Worm (Caenorhabditis elegans) whole organism, L2 larva: ENCODE results near the gene tomm-22.
"Not testable (repeated sequence)": the region's sequence is repeated elsewhere in the genome, so short reads cannot be mapped to it uniquely, and the experiment has no call there.

Experiments used
- C34F6.9 ChIP-seq: fragments of 150-350 bp; optimal IDR thresholded peaks from 2 replicates; lab custom pipeline; 2014; ENCODE audit warnings: missing biosample characterization, missing genetic modification characterization
- F13H6.1 ChIP-seq: sonication (generic microtip); optimal IDR thresholded peaks from 2 replicates; lab custom pipeline; 2016; ENCODE audit warnings: missing genetic modification characterization, missing compliant biosample characterization
- R02D3.7 ChIP-seq: fragments of 150-350 bp; optimal IDR thresholded peaks from 2 replicates; lab custom pipeline; 2014; ENCODE audit warnings: missing biosample characterization, missing genetic modification characterization
- ZK546.5 ChIP-seq: sonication (generic microtip); optimal IDR thresholded peaks from 2 replicates; lab custom pipeline; 2017; ENCODE audit warnings: missing biosample characterization, missing genetic modification characterization
- ama-1 ChIP-seq: fragments of 150-350 bp; optimal IDR thresholded peaks from 2 replicates; lab custom pipeline; 2018; ENCODE audit warnings: inconsistent platforms
- blmp-1 ChIP-seq: sonication (generic microtip); optimal IDR thresholded peaks from 2 replicates; lab custom pipeline; 2017; ENCODE audit warnings: missing genetic modification characterization, mild to moderate bottlenecking, missing compliant biosample characterization, antibody characterized with exemption, moderate library complexity; ENCODE audit not compliant: insufficient read depth
- ceh-16 ChIP-seq: fragments of 150-350 bp; optimal IDR thresholded peaks from 2 replicates; lab custom pipeline; 2014; ENCODE audit warnings: missing biosample characterization, missing genetic modification characterization
- ceh-82 ChIP-seq: fragments of 150-350 bp; optimal IDR thresholded peaks from 2 replicates; lab custom pipeline; 2014; ENCODE audit warnings: missing biosample characterization, missing genetic modification characterization
- crh-2 ChIP-seq: sonication (generic microtip); optimal IDR thresholded peaks from 2 replicates; lab custom pipeline; 2017; ENCODE audit warnings: missing biosample characterization, missing genetic modification characterization
- egl-27 ChIP-seq: sonication (generic microtip); optimal IDR thresholded peaks from 3 replicates; lab custom pipeline; 2017; ENCODE audit warnings: missing biosample characterization, missing genetic modification reagents, missing genetic modification characterization
- elt-1 ChIP-seq: fragments of 150-350 bp; optimal IDR thresholded peaks from 2 replicates; lab custom pipeline; 2014; ENCODE audit warnings: missing biosample characterization, missing genetic modification characterization
- lin-11 ChIP-seq: fragments of 150-350 bp; sonication (generic microtip); optimal IDR thresholded peaks from 2 replicates; lab custom pipeline; 2014; ENCODE audit warnings: missing biosample characterization, missing genetic modification characterization, inconsistent platforms, mixed read lengths
- lin-13 ChIP-seq: fragments of 150-350 bp; optimal IDR thresholded peaks from 2 replicates; lab custom pipeline; 2014; ENCODE audit warnings: missing biosample characterization, missing genetic modification reagents, missing genetic modification characterization
- lsy-2 ChIP-seq, 2 experiments: fragments of 150-350 bp in 1 of 2; sonication (generic microtip) in 1 of 2; optimal IDR thresholded peaks; 2 replicates each; lab custom pipeline; 2014 to 2017; ENCODE audit warnings: missing biosample characterization in 2 of 2, missing genetic modification characterization in 2 of 2
- mab-5 ChIP-seq: fragments of 150-350 bp; optimal IDR thresholded peaks from 2 replicates; lab custom pipeline; 2014; ENCODE audit warnings: missing biosample characterization, missing genetic modification characterization
- mdl-1 ChIP-seq, 2 experiments: fragments of 150-350 bp in 1 of 2; sonication (generic microtip) in 1 of 2; optimal IDR thresholded peaks; 2 replicates each; lab custom pipeline; 2017; ENCODE audit warnings: missing biosample characterization in 2 of 2, missing genetic modification characterization in 2 of 2
- nhr-10 ChIP-seq: sonication (generic microtip); optimal IDR thresholded peaks from 2 replicates; lab custom pipeline; 2017; ENCODE audit warnings: missing biosample characterization, missing genetic modification characterization
- nhr-11 ChIP-seq: fragments of 150-350 bp; optimal IDR thresholded peaks from 2 replicates; lab custom pipeline; 2014; ENCODE audit warnings: missing biosample characterization, missing genetic modification characterization
- nhr-129 ChIP-seq: fragments of 150-350 bp; optimal IDR thresholded peaks from 2 replicates; lab custom pipeline; 2014; ENCODE audit warnings: missing biosample characterization, missing genetic modification characterization
- nhr-23 ChIP-seq: fragments of 150-350 bp; optimal IDR thresholded peaks from 2 replicates; lab custom pipeline; 2014; ENCODE audit warnings: missing biosample characterization, missing genetic modification reagents, missing genetic modification characterization
- nhr-237 ChIP-seq: fragments of 150-350 bp; optimal IDR thresholded peaks from 2 replicates; lab custom pipeline; 2014; ENCODE audit warnings: missing biosample characterization, missing genetic modification characterization
- nhr-25 ChIP-seq: fragments of 150-350 bp; sonication (generic microtip); optimal IDR thresholded peaks from 3 replicates; lab custom pipeline; 2014; ENCODE audit warnings: missing biosample characterization, missing genetic modification characterization
- nhr-6 ChIP-seq: fragments of 150-350 bp; optimal IDR thresholded peaks from 2 replicates; lab custom pipeline; 2014; ENCODE audit warnings: missing biosample characterization, missing genetic modification characterization
- nhr-77 ChIP-seq: fragments of 150-350 bp; optimal IDR thresholded peaks from 2 replicates; lab custom pipeline; 2014; ENCODE audit warnings: missing biosample characterization, missing genetic modification characterization
- peb-1 ChIP-seq: fragments of 150-350 bp; optimal IDR thresholded peaks from 2 replicates; lab custom pipeline; 2014; ENCODE audit warnings: missing biosample characterization, missing genetic modification characterization
- skn-1 ChIP-seq: sonication (generic microtip); optimal IDR thresholded peaks from 2 replicates; lab custom pipeline; 2017; ENCODE audit warnings: missing biosample characterization, missing genetic modification characterization
- sma-3 ChIP-seq: sonication (generic microtip); optimal IDR thresholded peaks from 2 replicates; lab custom pipeline; 2016; ENCODE audit warnings: missing genetic modification reagents, missing genetic modification characterization, missing compliant biosample characterization
- sma-9 ChIP-seq, 2 experiments: fragments of 150-350 bp in 1 of 2; sonication (generic microtip) in 1 of 2; optimal IDR thresholded peaks; 2 replicates each; lab custom pipeline; 2014 to 2016; ENCODE audit warnings: missing genetic modification characterization in 2 of 2, mild to moderate bottlenecking in 1 of 2, missing biosample characterization in 1 of 2, missing compliant biosample characterization in 1 of 2, missing genetic modification reagents in 1 of 2, moderate library complexity in 1 of 2
- unc-55 ChIP-seq: fragments of 150-350 bp; sonication (generic microtip); optimal IDR thresholded peaks from 3 replicates; lab custom pipeline; 2014; ENCODE audit warnings: missing biosample characterization, missing genetic modification reagents, missing genetic modification characterization

Gene tomm-22

ce11 chrII:461297-461696, 9.0 kb downstream of the tomm-22 start:
- TF ChIP-seq lsy-2 (tag; optimal IDR thresholded peaks at IDR 0.05; lab: Kevin White, UChicago) (peak; percentile 45 to 68), egl-27 (no peak)

ce11 chrII:460835-461234, 9.4 kb downstream of the tomm-22 start, which contains the start of gene W10D9.3:
Gene W10D9.3, minus strand, starts transcription at chrII:460935.
- no peak for TF ChIP-seq egl-27
- no peak for TF ChIP-seq C34F6.9
- TF ChIP-seq ZK546.5 (tag; lab: Kevin White, UChicago), result no peak
- TF ChIP-seq sma-9 (GFP tag; optimal IDR thresholded peaks at IDR 0.05; lab: Kevin White, UChicago), result no peak
- no peak for TF ChIP-seq sma-9 (tag; optimal IDR thresholded peaks at IDR 0.05; lab: Kevin White, UChicago)
- no peak for TF ChIP-seq ceh-82 (tag; lab: Kevin White, UChicago)
- no peak for TF ChIP-seq skn-1 (tag; lab: Kevin White, UChicago)

DNA sequence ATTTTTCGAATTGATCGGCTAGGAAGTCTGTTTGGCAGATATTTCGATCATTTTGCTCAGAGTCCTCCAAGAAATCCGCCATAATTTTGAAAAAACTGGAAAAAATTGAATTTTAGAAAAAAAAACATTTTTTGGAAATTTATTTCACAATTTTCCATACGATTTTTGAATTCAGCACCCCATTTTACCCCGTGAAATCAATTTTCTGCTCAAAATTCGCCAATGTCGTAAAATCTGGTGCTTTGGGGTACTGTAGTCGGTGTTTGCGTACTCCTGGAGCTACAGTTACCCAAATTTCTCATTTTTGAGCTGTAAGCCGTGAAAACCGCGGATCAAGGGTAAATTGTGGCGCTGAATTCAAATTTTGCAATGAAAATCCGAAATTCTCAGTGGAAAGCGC, 12.5 kb downstream of the tomm-22 start, which contains the start of gene gvd-1:
Gene gvd-1, minus strand, starts transcription at position 101 of the 400 bp plus-strand sequence.
- TF ChIP-seq nhr-6 (no peak), sma-9 (GFP tag; optimal IDR thresholded peaks at IDR 0.05; lab: Kevin White, UChicago) (no peak), sma-9 (tag; optimal IDR thresholded peaks at IDR 0.05; lab: Kevin White, UChicago) (no peak), F13H6.1 (tag; lab: Kevin White, UChicago) (no peak), peb-1 (tag; lab: Kevin White, UChicago) (no peak), ceh-82 (tag; lab: Kevin White, UChicago) (no peak), nhr-77 (tag; lab: Kevin White, UChicago) (no peak), ZK546.5 (tag; lab: Kevin White, UChicago) (no peak), sma-3 (GFP tag; lab: Kevin White, UChicago) (no peak), C34F6.9 (no peak), nhr-25 (tag; lab: Kevin White, UChicago) (no peak), mab-5 (tag; lab: Kevin White, UChicago) (no peak), blmp-1 (tag; lab: Kevin White, UChicago) (no peak), ceh-16 (tag; lab: Kevin White, UChicago) (no peak)

DNA sequence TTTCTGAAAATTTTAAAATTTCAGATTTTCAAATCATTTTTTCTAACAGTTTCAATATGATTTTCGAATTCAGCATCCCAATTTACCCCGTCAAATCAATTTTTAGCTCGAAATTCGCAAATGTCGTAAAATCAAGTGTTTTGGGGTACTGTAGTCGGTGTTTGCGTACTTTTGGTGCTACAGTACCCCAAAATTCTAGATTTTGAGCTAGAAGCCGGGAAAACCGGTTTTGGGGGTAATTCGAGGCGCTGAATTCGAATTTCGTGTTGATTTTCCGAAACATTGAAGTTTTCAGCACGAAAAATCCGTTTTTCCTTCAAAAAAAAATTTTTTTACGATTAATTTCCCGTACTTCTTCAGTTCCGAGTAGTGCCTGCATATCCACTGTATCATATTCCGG, 13.9 kb downstream of the tomm-22 start:
- TF ChIP-seq lsy-2 (tag; optimal IDR thresholded peaks at IDR 0.05; lab: Kevin White, UChicago) (peak; percentile 75 to 84), nhr-11 (no peak), nhr-129 (tag; lab: Kevin White, UChicago) (no peak), ama-1 (lab: Kevin White, UChicago) (no peak), mdl-1 (tag; optimal IDR thresholded peaks at IDR 0.05; lab: Kevin White, UChicago) (no peak), lin-13 (GFP tag; lab: Kevin White, UChicago) (peak; percentile 60), R02D3.7 (no peak), nhr-23 (tag; lab: Kevin White, UChicago) (no peak), lin-11 (no peak), peb-1 (tag; lab: Kevin White, UChicago) (no peak)

- TF ChIP-seq R02D3.7; egl-27; nhr-10 (tag; lab: Kevin White, UChicago): not testable (repeated sequence)
These were observed 15.6 kb downstream of the tomm-22 start, which contains the start of gene W10D9.1 for ce11 chrII:454646-455045. Gene W10D9.1, plus strand, starts transcription at chrII:454946.

- TF ChIP-seq lin-11; nhr-237 (tag; lab: Kevin White, UChicago); lsy-2 (tag; optimal IDR thresholded peaks at IDR 0.05; lab: Kevin White, UChicago): not testable (repeated sequence)
These were observed 29.2 kb downstream of the tomm-22 start, which contains the start of gene C24H12.1 for ce11 chrII:441102-441501. Gene C24H12.1, plus strand, starts transcription at chrII:441402.

- no peak for TF ChIP-seq unc-55 (GFP tag; lab: Kevin White, UChicago)
- TF ChIP-seq crh-2 (tag; lab: Kevin White, UChicago), result no peak
- TF ChIP-seq elt-1 (tag; lab: Kevin White, UChicago), result no peak
- TF ChIP-seq lin-13 (GFP tag; lab: Kevin White, UChicago), result no peak
- no peak for TF ChIP-seq nhr-129 (tag; lab: Kevin White, UChicago)
- no peak for TF ChIP-seq nhr-10 (tag; lab: Kevin White, UChicago)
- TF ChIP-seq ama-1 (lab: Kevin White, UChicago), result no peak
- TF ChIP-seq, all 48 proteins: peak for 0
These were observed 33.0 kb downstream of the tomm-22 start for ce11 chrII:437279-437678.
